Worm (Caenorhabditis elegans) whole organism, early embryonic: ENCODE results near the gene sru-44.

Experiments
- B0310.2 ChIP-seq: sonication (generic microtip); optimal IDR thresholded peaks from 2 replicates; lab custom pipeline; 2016; ENCODE audit warnings: mild to moderate bottlenecking, missing genetic modification characterization, missing compliant biosample characterization
- F13C5.2 ChIP-seq: sonication (generic microtip); optimal IDR thresholded peaks from 2 replicates; lab custom pipeline; 2017; ENCODE audit warnings: mild to moderate bottlenecking, missing genetic modification characterization, inconsistent platforms, missing compliant biosample characterization
- aly-1 ChIP-seq: sonication (generic microtip); optimal IDR thresholded peaks from 2 replicates; lab custom pipeline; 2016; ENCODE audit warnings: missing genetic modification characterization, missing compliant biosample characterization
- ama-1 ChIP-seq: fragments of 150-350 bp; optimal IDR thresholded peaks from 2 replicates; lab custom pipeline; 2014
- ceh-13 ChIP-seq: fragments of 200-800 bp; sonication (Bioruptor generic); optimal IDR thresholded peaks from 2 replicates; lab custom pipeline; 2018; ENCODE audit warnings: mild to moderate bottlenecking, missing genetic modification characterization, missing compliant biosample characterization
- ceh-36 ChIP-seq: sonication (generic microtip); optimal IDR thresholded peaks from 2 replicates; lab custom pipeline; 2016; ENCODE audit warnings: missing genetic modification characterization, inconsistent platforms, missing compliant biosample characterization
- ets-7 ChIP-seq: sonication (generic microtip); optimal IDR thresholded peaks from 2 replicates; lab custom pipeline; 2016; ENCODE audit warnings: missing genotype, missing genetic modification characterization, missing compliant biosample characterization
- flt-1 ChIP-seq: fragments of 200-800 bp; sonication (Bioruptor generic); IDR thresholded peaks from 2 replicates; pipeline ENCODE4 v1.3.6; 2022; ENCODE audit warnings: missing genetic modification characterization, missing compliant biosample characterization
- hmbx-1 ChIP-seq: sonication (generic microtip); optimal IDR thresholded peaks from 2 replicates; lab custom pipeline; 2016; ENCODE audit warnings: mild to moderate bottlenecking, missing genetic modification characterization, missing compliant biosample characterization
- hmg-4 ChIP-seq: fragments of 200-800 bp; sonication (Bioruptor generic); optimal IDR thresholded peaks from 2 replicates; lab custom pipeline; 2018; ENCODE audit warnings: mild to moderate bottlenecking, missing genetic modification characterization, missing compliant biosample characterization
- hnd-1 ChIP-seq: sonication (generic microtip); optimal IDR thresholded peaks from 2 replicates; lab custom pipeline; 2016; ENCODE audit warnings: missing genetic modification characterization, missing compliant biosample characterization
- pes-1 ChIP-seq: fragments of 200-800 bp; sonication (Bioruptor generic); IDR thresholded peaks from 2 replicates; pipeline ENCODE4 v1.3.6; 2022; ENCODE audit warnings: missing genetic modification reagents, missing genetic modification characterization, missing compliant biosample characterization
- scrt-1 ChIP-seq: fragments of 200-800 bp; sonication (Bioruptor generic); IDR thresholded peaks from 2 replicates; pipeline ENCODE4 v1.3.6; 2022; ENCODE audit warnings: missing genetic modification characterization, missing compliant biosample characterization
- sea-1 ChIP-seq: fragments of 200-800 bp; sonication (Bioruptor generic); conservative IDR thresholded peaks from 2 replicates; pipeline ENCODE4 v1.3.6; 2022; ENCODE audit warnings: missing genetic modification characterization, missing compliant biosample characterization
- tbx-11 ChIP-seq: fragments of 200-800 bp; sonication (Bioruptor generic); IDR thresholded peaks from 2 replicates; pipeline ENCODE4 v1.3.6; 2022; ENCODE audit warnings: missing genetic modification characterization, missing compliant biosample characterization
- tbx-37 ChIP-seq: fragments of 200-800 bp; sonication (Bioruptor generic); conservative IDR thresholded peaks from 2 replicates; pipeline ENCODE4 v1.3.6; 2022; ENCODE audit warnings: missing genetic modification reagents, missing genetic modification characterization, missing compliant biosample characterization
- tra-4 ChIP-seq: sonication (generic microtip); optimal IDR thresholded peaks from 2 replicates; lab custom pipeline; 2017; ENCODE audit warnings: missing genetic modification characterization, missing compliant biosample characterization

Gene sru-44

DNA sequence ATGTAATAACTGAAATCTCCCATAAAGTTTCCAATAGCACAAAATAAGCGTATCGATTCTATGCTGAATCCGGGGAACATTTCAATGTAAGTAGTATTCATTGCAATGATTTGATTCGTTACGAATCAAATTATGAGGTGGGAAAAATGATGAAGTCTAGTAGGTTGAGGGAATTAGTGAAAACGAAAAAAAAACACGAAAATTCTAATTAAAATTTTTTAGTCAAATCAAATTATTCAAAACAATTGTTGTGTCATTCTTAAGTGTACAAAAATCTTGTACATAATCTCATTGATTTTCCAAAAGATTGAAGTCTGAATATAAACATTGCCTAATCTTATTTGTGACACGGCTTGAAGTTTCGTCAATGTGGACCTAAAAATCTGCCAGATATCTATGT, 43.3 kb downstream of the sru-44 start, which contains the start of gene srw-29:
srw-29 (minus strand) TSS at position 101 of the 400 bp plus-strand sequence.
- no peak for TF ChIP-seq aly-1 (tag; lab: Kevin White, UChicago)
- TF ChIP-seq ets-7 (tag; lab: Kevin White, UChicago): no peak
- TF ChIP-seq tbx-37 (GFP tag; lab: Robert Waterston, UW): no peak
- no peak for TF ChIP-seq sea-1
- no peak for TF ChIP-seq ceh-13 (GFP tag; lab: Kevin White, UChicago)
- no peak for TF ChIP-seq hmbx-1 (tag; lab: Kevin White, UChicago)
- no peak for TF ChIP-seq B0310.2
- no peak for TF ChIP-seq ama-1
- TF ChIP-seq tbx-11 (GFP tag; lab: Robert Waterston, UW): no peak
- no peak for TF ChIP-seq pes-1
- TF ChIP-seq hnd-1 (tag; lab: Kevin White, UChicago): no peak
- no peak for TF ChIP-seq tra-4 (tag; lab: Kevin White, UChicago)
- TF ChIP-seq scrt-1: no peak
- no peak for TF ChIP-seq F13C5.2 (tag; lab: Kevin White, UChicago)
- TF ChIP-seq flt-1: no peak
- no peak for TF ChIP-seq hmg-4
- no peak for TF ChIP-seq ceh-36

DNA sequence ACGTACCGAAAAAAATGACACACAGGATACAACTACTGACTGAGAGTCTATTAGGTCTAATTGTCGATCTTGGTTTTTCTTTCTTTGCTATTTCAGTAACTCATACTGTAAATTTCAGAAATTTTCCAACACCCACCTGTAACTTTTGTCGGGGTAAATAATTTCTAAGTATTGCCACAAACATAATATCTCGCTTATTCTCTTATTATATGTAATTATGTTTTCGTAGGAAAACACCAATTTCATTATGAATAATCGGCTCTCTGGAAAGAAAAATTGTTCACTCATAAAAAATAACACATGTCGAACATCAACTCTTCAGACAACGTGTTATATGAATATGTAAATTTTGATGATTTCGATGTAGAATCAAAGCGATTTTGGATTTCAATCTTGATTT, 47.0 kb downstream of the sru-44 start, which contains the start of gene srw-48:
srw-48 (plus strand) TSS at position 301 of the 400 bp plus-strand sequence.
- TF ChIP-seq tbx-37 (GFP tag; lab: Robert Waterston, UW): no peak
- no peak for TF ChIP-seq sea-1
- no peak for TF ChIP-seq tbx-11 (GFP tag; lab: Robert Waterston, UW)
- TF ChIP-seq F13C5.2 (tag; lab: Kevin White, UChicago): no peak
- TF ChIP-seq pes-1: no peak
- TF ChIP-seq B0310.2: no peak
- TF ChIP-seq hnd-1 (tag; lab: Kevin White, UChicago): no peak
- no peak for TF ChIP-seq ceh-13 (GFP tag; lab: Kevin White, UChicago)
- TF ChIP-seq flt-1: no peak
- TF ChIP-seq aly-1 (tag; lab: Kevin White, UChicago): no peak
- TF ChIP-seq tra-4 (tag; lab: Kevin White, UChicago): no peak

DNA sequence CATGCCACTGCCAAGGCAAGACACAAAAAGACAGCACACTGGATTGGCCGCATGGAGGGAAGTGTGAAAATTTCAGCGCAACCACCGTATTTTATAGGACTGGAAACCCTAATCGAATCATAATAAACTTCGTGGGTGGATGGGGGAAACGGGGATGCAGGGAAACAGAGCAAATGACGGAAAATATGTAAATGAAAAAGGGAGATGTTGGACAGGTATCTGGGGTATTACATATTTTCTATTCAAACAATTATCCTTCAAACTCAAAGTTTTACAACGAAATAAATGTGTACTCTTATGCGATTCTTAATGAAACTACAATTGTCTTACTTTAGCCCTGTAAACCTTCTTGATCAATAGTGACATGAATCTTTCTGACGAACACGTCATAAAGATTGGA, 48.0 kb downstream of the sru-44 start, which contains the start of gene F26D2.16:
F26D2.16 (minus strand) TSS at position 101 of the 400 bp plus-strand sequence.
- TF ChIP-seq pes-1: no peak

DNA sequence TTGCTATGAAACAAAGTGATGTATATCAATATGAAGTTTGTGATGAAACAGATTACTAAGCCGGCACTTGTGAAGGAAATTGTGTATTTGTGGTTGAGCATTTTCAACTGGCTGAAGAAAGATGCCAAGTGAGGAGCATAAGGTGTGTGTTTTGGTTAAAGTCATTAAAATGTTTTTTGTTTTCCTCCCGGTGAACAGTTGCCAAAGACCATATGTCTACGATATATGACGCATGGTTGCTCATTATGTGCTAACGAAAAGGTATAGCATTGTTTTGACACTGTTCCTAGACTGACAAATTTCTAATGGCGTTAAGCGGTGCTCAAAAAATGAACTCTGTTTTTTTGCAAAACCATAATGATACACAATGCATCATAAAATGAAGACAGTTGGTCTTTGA, 50.7 kb downstream of the sru-44 start, which contains the start of gene str-55:
str-55 (minus strand) TSS at position 101 of the 400 bp plus-strand sequence.
- no peak for TF ChIP-seq ceh-13 (GFP tag; lab: Kevin White, UChicago)
- no peak for TF ChIP-seq ets-7 (tag; lab: Kevin White, UChicago)
- TF ChIP-seq sea-1: no peak
- TF ChIP-seq tbx-37 (GFP tag; lab: Robert Waterston, UW): no peak
- no peak for TF ChIP-seq ama-1
- no peak for TF ChIP-seq tbx-11 (GFP tag; lab: Robert Waterston, UW)
- no peak for TF ChIP-seq hmg-4
- no peak for TF ChIP-seq scrt-1
- TF ChIP-seq pes-1: no peak
- no peak for TF ChIP-seq tra-4 (tag; lab: Kevin White, UChicago)
- TF ChIP-seq ceh-36: no peak
- no peak for TF ChIP-seq F13C5.2 (tag; lab: Kevin White, UChicago)
- TF ChIP-seq hnd-1 (tag; lab: Kevin White, UChicago): no peak
- TF ChIP-seq flt-1: no peak
- no peak for TF ChIP-seq hmbx-1 (tag; lab: Kevin White, UChicago)
